Fruit fly (Drosophila melanogaster) whole organism, larva: ENCODE data around the gene Vdup1.

Experiments used
- noc ChIP-seq: fragments of 200-800 bp; sonication (Bioruptor generic); optimal IDR thresholded peaks from 3 replicates; lab custom pipeline; 2019; ENCODE audit warnings: missing biosample characterization, mild to moderate bottlenecking, missing genetic modification characterization, moderate library complexity

Vdup1 gene

DNA sequence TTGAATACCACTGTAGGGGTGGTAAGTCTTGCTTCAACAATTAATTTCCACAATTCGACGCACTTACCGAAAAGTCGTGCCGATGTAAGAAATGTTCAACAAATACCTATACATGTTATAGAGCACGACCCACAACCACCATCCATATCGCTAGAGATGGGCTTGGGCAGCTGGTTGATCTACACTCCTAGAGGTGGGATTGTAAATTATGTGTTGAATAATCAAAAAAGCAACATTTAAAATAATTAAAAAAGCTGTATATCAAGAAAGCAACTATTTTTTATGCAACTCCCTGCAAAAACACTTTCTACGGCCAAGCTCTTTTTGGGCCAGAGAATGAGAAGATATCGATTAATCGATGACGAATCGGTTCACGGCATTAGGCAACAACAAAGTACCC, 5.5 kb upstream of the Vdup1 start, which contains the start of the genes CG34140, Mkp and Mtch:
Gene CG34140 (minus strand): TSS at position 174 of the 400 bp plus-strand sequence.
Gene Mkp (minus strand): TSS at position 290 of the 400 bp plus-strand sequence.
Gene Mtch (plus strand): TSS at position 376 of the 400 bp plus-strand sequence.
- no peak for TF ChIP-seq noc (tag; lab: Kevin White, UChicago)

DNA sequence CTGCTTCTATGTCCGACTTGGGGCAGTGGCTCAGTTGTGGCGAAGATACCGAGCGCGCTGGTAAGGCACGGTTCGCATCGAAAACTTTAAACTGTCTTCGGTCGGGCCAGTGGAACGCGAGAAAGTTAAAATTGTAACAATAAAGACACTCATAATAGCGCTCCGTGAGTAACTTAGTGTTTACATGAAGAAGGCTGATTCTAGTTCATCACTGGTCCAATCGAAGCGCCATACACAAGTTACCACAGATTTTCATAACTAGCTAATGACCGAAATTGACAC, 1.4 kb upstream of the Vdup1 start:
- no peak for TF ChIP-seq noc (tag; lab: Kevin White, UChicago)

DNA sequence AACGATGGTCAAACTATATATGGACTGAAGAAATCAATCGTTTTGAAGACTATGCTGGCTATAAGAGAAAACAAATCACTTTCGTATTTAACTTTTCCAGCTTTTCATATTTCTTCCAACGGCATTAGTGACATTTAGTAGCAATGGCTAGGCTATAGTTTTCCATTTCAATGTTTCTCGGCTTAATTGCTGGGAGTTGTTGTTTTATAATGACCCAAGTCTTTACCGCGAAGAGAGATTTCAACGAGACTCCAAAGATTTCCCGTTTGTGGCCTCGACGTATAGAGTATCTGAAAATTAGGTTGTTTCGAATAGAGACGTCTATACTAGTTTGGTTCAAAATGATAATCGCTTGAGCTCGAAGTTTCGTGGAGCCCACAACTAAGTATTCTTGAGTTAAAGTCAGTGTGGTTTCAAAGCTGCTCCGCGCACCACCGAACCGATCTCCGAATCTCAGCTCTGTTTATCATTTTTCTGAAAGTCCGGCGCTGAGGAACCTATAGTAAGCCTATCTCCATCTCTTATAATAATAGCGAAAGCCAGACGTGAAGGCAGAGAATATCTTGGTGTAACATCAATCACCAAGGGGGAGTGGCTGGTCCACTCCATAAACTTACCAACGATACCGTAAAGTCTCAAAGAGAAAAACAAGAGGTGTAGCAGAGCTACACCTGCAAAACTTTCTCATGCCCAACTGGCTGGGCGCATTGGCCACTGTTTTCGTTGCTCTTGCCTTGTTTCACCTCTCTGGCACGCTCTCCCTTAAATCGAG, 913 bp upstream of the Vdup1 start, which contains the start of gene CG13875:
Gene CG13875 (plus strand): TSS at position 434 of the 772 bp plus-strand sequence.
- TF ChIP-seq noc (tag; lab: Kevin White, UChicago), result no peak

DNA sequence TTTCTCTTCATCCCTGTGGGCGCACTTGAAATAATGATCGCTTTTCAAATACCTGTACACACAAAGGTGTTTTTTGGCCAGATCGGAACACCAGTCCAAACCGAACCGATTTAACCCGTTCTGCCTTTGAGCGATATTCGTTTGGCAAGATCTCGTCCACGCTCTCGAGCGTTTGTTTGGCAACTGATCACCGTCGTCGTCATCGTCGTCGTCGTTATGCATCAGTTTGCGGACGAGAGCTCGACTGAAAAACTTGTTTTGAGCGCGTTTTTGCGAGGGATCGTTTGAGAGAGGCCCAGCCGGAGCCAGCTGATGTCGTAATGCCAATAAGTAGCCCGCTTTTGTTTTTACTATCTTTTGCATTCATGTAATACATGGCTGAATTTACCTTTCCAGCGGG, 318 bp downstream of the Vdup1 start:
- TF ChIP-seq noc (tag; lab: Kevin White, UChicago), result no peak

DNA sequence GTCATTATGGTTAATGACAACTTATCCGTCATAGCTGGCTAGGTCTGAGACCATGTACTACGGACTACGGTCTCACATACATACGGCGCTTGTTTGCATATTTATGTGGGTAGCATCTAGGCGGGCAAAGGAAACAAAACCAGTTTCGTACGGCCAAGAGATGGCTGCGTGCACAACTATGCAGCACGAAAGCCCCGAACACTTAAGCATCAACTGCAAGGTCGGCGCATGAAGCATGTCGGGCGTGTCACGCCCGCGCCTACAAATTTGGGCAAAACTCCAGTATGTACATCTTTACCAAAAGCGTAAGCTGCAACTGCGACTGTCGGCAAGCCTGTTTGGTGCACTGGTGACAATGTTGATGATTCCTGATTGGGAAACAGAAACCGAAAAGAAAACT, 825 bp downstream of the Vdup1 start:
- TF ChIP-seq noc (tag; lab: Kevin White, UChicago), result no peak

DNA sequence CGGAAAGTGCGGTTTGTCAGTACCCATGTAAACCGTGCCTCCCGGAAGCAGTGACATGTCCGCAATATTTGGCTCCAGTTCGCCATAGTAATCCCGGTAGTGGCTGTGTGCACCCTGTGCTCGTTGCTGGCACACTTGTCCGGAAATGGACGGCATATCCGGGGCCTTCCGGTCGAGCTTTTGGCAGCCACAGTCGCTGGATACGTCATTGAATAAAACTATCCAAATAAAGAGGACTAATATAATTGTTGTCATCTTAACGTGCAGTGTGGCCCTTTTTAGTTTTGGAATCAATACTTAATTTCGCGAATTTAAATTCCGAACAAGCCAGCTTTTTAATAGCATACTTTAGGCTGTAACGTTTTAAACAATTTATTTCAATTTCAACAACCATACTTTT, 2.8 kb downstream of the Vdup1 start, which contains the start of gene CG7049:
Gene CG7049 (minus strand): TSS at position 280 of the 400 bp plus-strand sequence.
- TF ChIP-seq noc (tag; lab: Kevin White, UChicago), result peak; percentile 10

DNA sequence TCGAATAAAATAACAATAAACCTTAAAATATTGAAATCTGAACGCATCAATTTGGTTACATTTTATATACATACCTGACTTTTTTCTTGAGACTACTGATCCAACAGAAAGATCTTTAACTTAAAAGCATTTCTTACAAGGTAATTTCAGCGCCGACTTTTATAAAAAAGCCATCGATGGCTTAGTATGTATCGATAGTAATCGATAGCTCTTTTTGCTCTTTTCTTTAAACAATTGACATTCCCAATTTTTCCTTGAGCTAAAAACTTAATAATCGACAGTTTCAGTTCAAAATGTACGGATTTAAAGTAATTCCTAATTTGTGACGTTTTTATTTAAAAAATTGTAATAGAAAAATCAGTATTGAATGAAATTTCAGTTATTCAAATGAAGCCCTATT, 4.3 kb downstream of the Vdup1 start:
- no peak for TF ChIP-seq noc (tag; lab: Kevin White, UChicago)

DNA sequence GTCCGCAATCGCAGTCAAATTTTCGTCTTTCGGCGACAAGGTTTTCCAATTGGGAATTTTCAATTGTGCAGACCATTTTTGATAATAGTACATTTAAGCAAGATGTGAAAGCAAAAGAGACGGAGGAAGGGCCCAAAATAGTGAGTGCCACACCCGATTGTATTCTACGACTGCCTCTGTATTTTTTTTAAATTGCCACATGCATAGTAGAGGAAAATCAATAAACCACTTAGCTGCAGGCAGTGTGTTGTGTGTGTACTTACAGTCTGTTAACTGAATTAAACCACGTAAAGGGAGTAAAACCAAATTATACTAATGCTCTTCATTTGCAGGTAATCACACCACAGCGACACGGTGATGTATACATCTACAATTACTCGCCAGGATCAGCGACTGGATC, 7.0 kb downstream of the Vdup1 start:
- no peak for TF ChIP-seq noc (tag; lab: Kevin White, UChicago)

DNA sequence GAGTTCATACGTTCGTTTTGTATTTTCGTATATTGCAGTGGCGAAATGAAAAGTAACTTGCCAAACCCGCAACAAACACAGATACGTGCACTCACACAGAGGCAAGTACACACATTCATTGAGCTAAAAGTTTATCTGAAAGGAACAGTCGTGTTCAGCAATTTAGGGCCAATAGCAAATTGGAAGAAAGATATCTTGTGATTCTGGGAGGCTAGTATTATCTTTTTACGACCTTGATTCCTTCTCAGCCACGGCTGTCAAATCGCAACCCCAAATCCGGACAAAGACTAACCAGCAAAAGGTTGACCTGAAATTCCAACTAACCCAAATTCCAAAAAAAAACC, 12.0 kb downstream of the Vdup1 start:
- no peak for TF ChIP-seq noc (tag; lab: Kevin White, UChicago)

DNA sequence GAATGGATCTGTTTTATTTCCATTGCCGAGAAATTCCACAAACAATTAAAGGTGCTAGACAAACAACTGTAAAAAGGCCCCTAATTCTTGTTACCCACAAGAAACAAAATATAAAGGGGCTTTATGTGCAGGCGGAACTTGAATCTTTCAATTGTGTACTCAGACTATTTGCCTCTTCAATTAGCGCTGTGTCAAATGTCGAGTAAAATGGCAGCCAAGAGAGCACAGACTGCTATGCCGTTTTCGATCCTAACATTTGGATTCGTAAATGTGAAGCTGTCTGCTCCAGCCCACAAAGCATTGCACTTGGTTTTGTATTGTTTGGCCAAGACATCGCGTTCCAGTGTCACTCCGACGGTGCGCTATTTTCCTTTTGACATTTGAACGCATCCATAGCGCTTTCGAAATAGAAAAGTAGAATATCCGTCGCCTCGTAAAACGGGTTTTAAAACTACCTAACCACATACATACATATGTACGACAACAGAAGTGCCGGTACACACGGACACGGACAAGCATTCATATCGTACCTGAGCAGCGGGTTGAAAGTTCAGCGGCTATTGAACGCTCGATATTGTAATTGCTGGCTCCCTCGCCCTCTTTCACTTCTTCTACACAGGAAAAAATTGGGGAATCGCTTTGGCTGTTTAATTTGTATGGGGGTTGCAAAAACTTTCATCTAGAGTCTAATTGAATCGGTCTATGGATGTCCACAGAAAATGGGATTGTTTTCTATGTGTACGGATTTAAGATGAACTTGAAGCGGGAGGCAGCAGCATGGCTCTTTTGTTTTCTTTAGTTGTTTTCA, 12.6 kb downstream of the Vdup1 start:
- TF ChIP-seq noc (tag; lab: Kevin White, UChicago), result no peak

DNA sequence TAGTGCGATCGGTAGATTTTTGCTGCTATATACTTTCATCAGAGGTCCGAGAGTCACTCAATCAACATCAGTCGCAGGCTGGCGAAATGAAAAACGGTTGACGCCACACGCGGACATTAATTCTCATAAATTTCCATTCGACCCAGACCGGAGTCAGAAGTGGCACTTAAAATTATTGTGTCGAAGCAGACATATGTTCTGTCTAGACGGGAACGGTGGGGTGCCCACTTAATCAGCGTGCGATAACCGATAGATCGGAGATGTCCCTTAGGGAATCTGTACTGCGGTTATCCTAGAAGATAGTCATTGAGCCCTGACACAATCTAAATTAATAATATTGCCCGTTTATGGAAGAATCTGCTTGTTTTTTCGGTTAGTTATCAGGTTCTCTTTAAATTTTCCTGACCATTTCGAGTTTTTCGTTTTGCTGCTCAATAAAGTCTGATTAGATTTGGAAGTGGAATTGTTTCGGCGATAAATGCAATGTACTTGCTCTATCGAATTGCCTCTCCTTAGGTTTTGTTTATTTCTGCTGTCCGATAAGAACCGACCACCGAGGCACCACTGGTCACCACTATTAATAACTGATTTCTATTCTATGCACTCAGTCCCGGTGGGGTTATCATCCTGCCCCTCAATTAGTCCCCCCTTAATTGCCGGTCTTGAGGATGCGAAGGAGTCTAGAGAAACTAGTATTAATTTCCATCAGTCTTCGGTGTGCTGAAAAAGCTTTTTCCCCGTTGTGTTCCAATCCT, 16.8 kb downstream of the Vdup1 start:
- TF ChIP-seq noc (tag; lab: Kevin White, UChicago), result no peak

DNA sequence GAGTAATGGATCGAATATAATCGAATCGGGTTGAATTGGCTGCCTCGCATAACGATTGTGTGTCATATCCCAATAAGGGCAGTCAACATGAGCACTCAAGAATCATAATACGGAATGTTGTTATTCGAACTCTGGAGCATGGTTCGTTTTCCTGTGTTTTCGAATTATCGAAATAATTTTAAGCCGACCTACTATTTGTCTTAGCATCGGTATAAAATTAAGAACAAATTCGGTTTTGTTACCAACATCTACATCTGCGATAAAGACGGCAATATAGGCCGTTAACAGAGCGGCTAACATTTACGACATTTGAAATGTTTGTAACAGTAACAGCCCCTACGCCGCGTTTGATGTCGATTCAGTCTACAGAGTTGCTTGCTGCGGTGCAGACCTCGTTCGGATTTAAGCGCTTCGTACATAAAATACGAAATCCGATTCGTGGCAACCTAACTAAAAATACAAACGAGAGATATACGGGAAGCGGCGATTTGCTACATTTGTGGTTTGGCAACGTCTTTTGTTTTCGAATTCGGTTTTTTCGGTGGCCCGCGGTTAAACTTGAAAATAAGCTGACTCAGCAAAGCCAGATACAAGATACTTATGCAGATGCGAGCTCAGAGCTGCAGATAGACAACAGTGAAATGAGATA, 18.2 kb downstream of the Vdup1 start:
- TF ChIP-seq noc (tag; lab: Kevin White, UChicago), result peak; percentile 32

DNA sequence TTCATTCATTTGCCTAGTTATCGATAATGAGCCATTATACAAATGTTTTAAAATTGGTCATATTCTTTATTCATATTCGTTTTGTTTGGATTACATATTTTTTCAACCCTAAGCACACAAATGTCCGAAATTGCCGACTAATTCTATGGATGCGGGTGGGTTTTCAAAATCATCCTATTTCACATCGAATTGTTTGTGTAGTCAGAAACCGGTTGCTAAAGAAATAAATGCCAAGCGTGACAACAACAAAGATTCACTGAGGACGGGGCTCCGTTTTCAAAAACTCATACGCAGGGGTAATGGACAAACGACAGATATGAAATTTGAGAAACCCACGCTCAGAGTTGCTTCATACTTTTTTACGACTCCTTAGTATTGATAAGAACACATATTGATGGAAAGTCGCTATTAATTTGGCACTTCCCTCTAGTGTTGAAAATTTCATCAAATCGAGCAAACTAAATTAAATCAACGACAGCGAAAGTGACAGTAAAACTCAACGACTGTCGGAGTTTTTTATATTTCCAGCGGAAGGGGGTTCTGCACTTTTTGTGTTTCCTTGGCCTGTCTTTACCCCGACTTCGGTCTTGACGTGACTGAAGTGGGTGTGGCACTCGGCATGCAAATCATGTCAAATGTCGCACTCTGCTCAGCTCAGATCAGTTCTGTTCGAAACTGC, 19.2 kb downstream of the Vdup1 start:
- no peak for TF ChIP-seq noc (tag; lab: Kevin White, UChicago)

DNA sequence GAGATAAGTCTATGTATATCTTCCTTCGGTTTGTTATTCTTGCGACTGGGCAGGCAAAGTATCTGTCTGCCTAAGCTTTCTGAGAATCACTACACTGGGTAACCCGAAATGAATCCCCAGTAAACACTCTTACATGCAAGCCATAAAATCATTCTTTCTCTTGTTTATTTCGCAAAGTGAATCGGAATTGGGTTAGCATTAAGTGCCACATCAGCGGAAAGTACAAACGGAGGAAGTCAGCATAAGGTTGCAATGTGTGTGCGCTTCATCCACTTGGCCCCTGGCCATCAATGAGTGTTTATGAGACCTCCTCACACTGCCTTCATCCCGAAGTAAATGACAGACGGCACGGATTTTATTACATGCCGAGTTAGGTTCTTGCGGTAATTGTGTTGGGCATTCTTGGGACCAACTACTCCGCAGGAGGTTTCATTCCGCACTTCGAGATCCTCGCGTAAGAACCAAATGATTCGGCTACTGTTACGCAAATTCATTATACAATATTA, 21.0 kb downstream of the Vdup1 start:
- no peak for TF ChIP-seq noc (tag; lab: Kevin White, UChicago)
